Worm (Caenorhabditis elegans): ENCODE results near the gene srh-32.

- TF ChIP-seq xbp-1 (tag; optimal IDR thresholded peaks at IDR 0.05): no peak
- TF ChIP-seq alr-1 (tag; optimal IDR thresholded peaks at IDR 0.05; ENCODE audit: borderline replicate concordance): no peak
- no peak for TF ChIP-seq vab-15 (tag; optimal IDR thresholded peaks at IDR 0.05)
- no peak for TF ChIP-seq C34B4.2 (tag; optimal IDR thresholded peaks at IDR 0.05)
- no peak for TF ChIP-seq efl-3 (GFP tag; optimal IDR thresholded peaks at IDR 0.05)
- no peak for TF ChIP-seq aha-1 (tag; optimal IDR thresholded peaks at IDR 0.05)
- no peak for TF ChIP-seq nhr-12 (tag; optimal IDR thresholded peaks at IDR 0.05)
- no peak for TF ChIP-seq ceh-82 (tag; optimal IDR thresholded peaks at IDR 0.05)
- TF ChIP-seq ama-1 (optimal IDR thresholded peaks at IDR 0.05): no peak
- TF ChIP-seq lsy-2 (tag; optimal IDR thresholded peaks at IDR 0.05): no peak
- TF ChIP-seq lin-14 (GFP tag; optimal IDR thresholded peaks at IDR 0.05): no peak
These were observed 5.3 kb downstream of the srh-32 start for ce11 chrV:17706217-17706806.

All from whole organism, L1 larva.